Worm (Caenorhabditis elegans) whole organism, late embryonic: ENCODE results near the gene fbxa-6.

Experiments
- K02D7.2 ChIP-seq: sonication (generic microtip); optimal IDR thresholded peaks from 2 replicates; lab custom pipeline; 2017; ENCODE audit warnings: mild to moderate bottlenecking, missing genetic modification characterization, missing compliant biosample characterization
- ama-1 ChIP-seq: fragments of 150-350 bp; optimal IDR thresholded peaks from 2 replicates; lab custom pipeline; 2014
- ceh-14 ChIP-seq: sonication (generic microtip); optimal IDR thresholded peaks from 2 replicates; lab custom pipeline; 2016; ENCODE audit warnings: missing genotype, missing genetic modification characterization, missing compliant biosample characterization
- ceh-22 ChIP-seq: sonication (generic microtip); optimal IDR thresholded peaks from 2 replicates; lab custom pipeline; 2017; ENCODE audit warnings: missing biosample characterization, missing genetic modification characterization
- ceh-24 ChIP-seq: sonication (generic microtip); optimal IDR thresholded peaks from 2 replicates; lab custom pipeline; 2016; ENCODE audit warnings: mild to moderate bottlenecking, missing genetic modification characterization, missing compliant biosample characterization
- ceh-30 ChIP-seq: fragments of 150-350 bp; optimal IDR thresholded peaks from 2 replicates; lab custom pipeline; 2014; ENCODE audit warnings: missing biosample characterization, missing genetic modification characterization
- ceh-31 ChIP-seq: sonication (generic microtip); optimal IDR thresholded peaks from 2 replicates; lab custom pipeline; 2016; ENCODE audit warnings: missing genetic modification characterization, missing compliant biosample characterization
- che-1 ChIP-seq: sonication (generic microtip); optimal IDR thresholded peaks from 2 replicates; lab custom pipeline; 2016; ENCODE audit warnings: mild to moderate bottlenecking, missing genetic modification characterization, missing compliant biosample characterization
- dmd-4 ChIP-seq: sonication (generic microtip); optimal IDR thresholded peaks from 2 replicates; lab custom pipeline; 2016; ENCODE audit warnings: borderline replicate concordance, missing genetic modification characterization, missing compliant biosample characterization
- dve-1 ChIP-seq: sonication (generic microtip); optimal IDR thresholded peaks from 2 replicates; lab custom pipeline; 2017; ENCODE audit warnings: antibody characterized with exemption, mild to moderate bottlenecking, missing genetic modification characterization, missing compliant biosample characterization
- elt-2 ChIP-seq: sonication (generic microtip); optimal IDR thresholded peaks from 2 replicates; lab custom pipeline; 2016; ENCODE audit warnings: missing genetic modification reagents, missing genetic modification characterization, missing compliant biosample characterization
- ets-4 ChIP-seq: sonication (generic microtip); optimal IDR thresholded peaks from 2 replicates; lab custom pipeline; 2016; ENCODE audit warnings: missing genetic modification characterization, missing compliant biosample characterization
- fax-1 ChIP-seq: sonication (generic microtip); optimal IDR thresholded peaks from 2 replicates; lab custom pipeline; 2016; ENCODE audit warnings: missing genotype, missing genetic modification characterization, missing compliant biosample characterization
- fkh-6 ChIP-seq: sonication (generic microtip); optimal IDR thresholded peaks from 2 replicates; lab custom pipeline; 2016; ENCODE audit warnings: missing genetic modification characterization, missing compliant biosample characterization
- hlh-15 ChIP-seq: sonication (generic microtip); optimal IDR thresholded peaks from 2 replicates; lab custom pipeline; 2016; ENCODE audit warnings: missing genetic modification characterization, missing compliant biosample characterization
- hlh-6 ChIP-seq: sonication (generic microtip); optimal IDR thresholded peaks from 2 replicates; lab custom pipeline; 2016; ENCODE audit warnings: missing genotype, missing genetic modification characterization, missing compliant biosample characterization
- lim-6 ChIP-seq: sonication (generic microtip); optimal IDR thresholded peaks from 2 replicates; lab custom pipeline; 2016; ENCODE audit warnings: missing genetic modification characterization, missing compliant biosample characterization
- nfya-1 ChIP-seq: sonication (generic microtip); optimal IDR thresholded peaks from 2 replicates; lab custom pipeline; 2017; ENCODE audit warnings: missing genetic modification characterization, mild to moderate bottlenecking, missing compliant biosample characterization, antibody characterized with exemption, moderate library complexity
- pqm-1 ChIP-seq: sonication (generic microtip); optimal IDR thresholded peaks from 2 replicates; lab custom pipeline; 2016; ENCODE audit warnings: missing genetic modification characterization, missing compliant biosample characterization
- rnt-1 ChIP-seq: sonication (generic microtip); optimal IDR thresholded peaks from 2 replicates; lab custom pipeline; 2016; ENCODE audit warnings: missing genetic modification characterization, missing compliant biosample characterization
- sdc-2 ChIP-seq: sonication (generic microtip); optimal IDR thresholded peaks from 2 replicates; lab custom pipeline; 2016; ENCODE audit warnings: missing genotype, missing genetic modification characterization, missing compliant biosample characterization
- sox-4 ChIP-seq: sonication (generic microtip); optimal IDR thresholded peaks from 2 replicates; lab custom pipeline; 2017; ENCODE audit warnings: mild to moderate bottlenecking, missing genetic modification characterization, inconsistent platforms, missing compliant biosample characterization
- syd-9 ChIP-seq: sonication (generic microtip); optimal IDR thresholded peaks from 2 replicates; lab custom pipeline; 2016; ENCODE audit warnings: mild to moderate bottlenecking, missing genetic modification characterization, moderate library complexity, missing compliant biosample characterization
- tbx-2 ChIP-seq: sonication (generic microtip); optimal IDR thresholded peaks from 2 replicates; lab custom pipeline; 2016; ENCODE audit warnings: missing genetic modification characterization, missing compliant biosample characterization
- ttx-3 ChIP-seq: sonication (generic microtip); optimal IDR thresholded peaks from 2 replicates; lab custom pipeline; 2016; ENCODE audit warnings: missing genetic modification reagents, missing genetic modification characterization, missing compliant biosample characterization
- zip-5 ChIP-seq: sonication (generic microtip); optimal IDR thresholded peaks from 2 replicates; lab custom pipeline; 2016; ENCODE audit warnings: missing genetic modification characterization, missing compliant biosample characterization
- ztf-16 ChIP-seq: sonication (generic microtip); optimal IDR thresholded peaks from 2 replicates; lab custom pipeline; 2017; ENCODE audit warnings: missing genetic modification characterization, missing compliant biosample characterization

Gene fbxa-6

DNA sequence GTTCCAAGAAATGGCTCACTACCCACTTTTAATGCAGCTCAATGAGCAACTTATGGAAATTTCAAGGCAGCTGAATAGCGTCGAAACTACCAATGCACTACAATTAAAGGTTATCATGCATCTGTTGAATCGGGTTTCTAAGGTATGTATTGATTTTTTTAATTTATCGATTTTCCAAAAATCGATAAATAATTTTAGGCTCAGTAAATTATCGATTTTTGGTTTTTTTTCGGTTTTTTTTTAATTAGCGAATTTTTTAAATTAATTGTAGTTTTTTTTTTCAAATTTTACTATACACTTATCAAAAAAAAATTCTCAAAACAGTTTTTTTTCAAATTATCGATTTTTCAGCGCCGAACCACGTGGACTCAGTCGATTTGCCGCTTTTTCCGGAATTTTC lies 13.9 kb upstream of the fbxa-6 start:
- TF ChIP-seq dve-1 (tag; lab: Kevin White, UChicago) (no peak), ceh-24 (tag; lab: Kevin White, UChicago) (no peak), zip-5 (tag; lab: Kevin White, UChicago) (no peak), fkh-6 (tag; lab: Kevin White, UChicago) (no peak), ttx-3 (tag; lab: Kevin White, UChicago) (no peak), ceh-30 (no peak), hlh-15 (no peak), tbx-2 (no peak), ceh-31 (tag; lab: Kevin White, UChicago) (no peak), rnt-1 (tag; lab: Kevin White, UChicago) (no peak), lim-6 (tag; lab: Kevin White, UChicago) (no peak), ztf-16 (tag; lab: Kevin White, UChicago) (no peak)

DNA sequence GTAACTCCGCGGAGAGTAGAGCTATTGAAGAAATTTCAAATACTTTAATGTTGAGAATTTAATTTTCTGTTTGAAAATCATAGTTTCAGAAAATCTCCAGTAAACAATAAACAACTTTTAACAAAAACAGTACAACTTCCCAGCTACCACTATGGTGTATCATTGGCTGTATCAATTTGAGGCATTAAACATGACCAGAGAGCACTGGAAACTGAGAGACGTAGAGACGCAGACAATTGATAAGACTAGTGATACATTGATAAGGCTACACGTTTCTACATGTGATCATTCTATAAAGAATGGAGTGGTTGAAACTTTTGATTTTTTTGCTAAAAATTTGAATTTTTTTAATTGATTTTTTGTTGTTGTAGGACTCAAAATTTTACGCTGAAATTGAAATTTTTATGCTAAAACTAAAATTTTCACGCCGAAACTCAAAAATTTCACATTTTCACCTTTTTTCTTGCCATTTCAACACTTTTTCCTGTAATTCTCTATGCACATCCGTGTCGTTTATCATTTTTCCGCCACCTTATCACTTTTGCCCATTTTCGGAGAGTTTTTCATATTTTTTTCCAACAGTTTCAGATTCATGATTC lies 12.4 kb upstream of the fbxa-6 start, which contains the start of gene H10E21.1:
Gene H10E21.1 (plus strand): TSS at position 549 of the 599 bp plus-strand sequence.
- TF ChIP-seq ceh-14 (tag; lab: Kevin White, UChicago), result no peak
- TF ChIP-seq sdc-2, result no peak
- TF ChIP-seq hlh-6, result no peak
- peak; percentile 88 for TF ChIP-seq elt-2
- TF ChIP-seq ets-4 (tag; lab: Kevin White, UChicago), result no peak
- no peak for TF ChIP-seq ceh-22 (tag; lab: Kevin White, UChicago)
- TF ChIP-seq nfya-1 (tag; lab: Kevin White, UChicago), result no peak

- TF ChIP-seq ets-4 (tag; lab: Kevin White, UChicago) (no peak), elt-2 (peak; percentile 87)
- TF ChIP-seq, all 69 proteins: peak for 1
Measured at ce11 chrIII:14671-15070, 11.8 kb upstream of the fbxa-6 start, which contains the start of gene nhr-80. Gene nhr-80 (minus strand): TSS chrIII:14869.

DNA sequence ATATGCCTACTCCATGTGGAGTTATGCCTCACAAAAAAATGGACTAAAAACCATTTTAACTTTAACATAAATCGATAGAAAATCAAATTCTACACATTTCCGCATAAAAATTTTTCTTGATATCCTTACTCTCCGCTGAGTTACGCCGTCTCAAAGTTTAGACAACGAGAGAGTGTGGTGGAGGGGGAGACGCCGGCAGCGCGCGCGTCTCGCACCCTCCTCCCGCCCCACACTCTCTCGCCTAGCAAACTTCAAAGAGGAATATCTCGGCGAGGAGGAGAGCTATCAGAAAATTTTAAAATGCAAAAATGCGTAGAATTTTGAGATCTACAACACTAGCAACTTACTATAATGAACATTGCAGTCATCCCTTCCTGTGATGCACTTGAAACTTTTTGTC lies 11.3 kb upstream of the fbxa-6 start:
- TF ChIP-seq ama-1 (no peak), fax-1 (tag; lab: Kevin White, UChicago) (no peak), pqm-1 (tag; lab: Kevin White, UChicago) (no peak), hlh-15 (no peak), syd-9 (tag; lab: Kevin White, UChicago) (no peak), ceh-22 (tag; lab: Kevin White, UChicago) (no peak), ets-4 (tag; lab: Kevin White, UChicago) (no peak), che-1 (tag; lab: Kevin White, UChicago) (no peak), sox-4 (tag; lab: Kevin White, UChicago) (no peak), zip-5 (tag; lab: Kevin White, UChicago) (no peak), dmd-4 (no peak), ceh-14 (tag; lab: Kevin White, UChicago) (no peak), elt-2 (no peak), K02D7.2 (tag; lab: Kevin White, UChicago) (no peak)
